Worm (Caenorhabditis elegans): ENCODE results near the gene srxa-9.

Gene srxa-9

ce11 chrX:15773262-15773908 lies 26.6 kb downstream of the srxa-9 start, which contains the start of gene Y7A5A.13 (continued):
- no peak for TF ChIP-seq sptf-2 (GFP tag; optimal IDR thresholded peaks at IDR 0.05)
- no peak for TF ChIP-seq pha-4 (tag; optimal IDR thresholded peaks at IDR 0.05)
- no peak for TF ChIP-seq ccch-3 (GFP tag; optimal IDR thresholded peaks at IDR 0.05)
- peak; percentile 79 for TF ChIP-seq him-1 (tag; optimal IDR thresholded peaks at IDR 0.05)
- peak; percentile 88 for TF ChIP-seq B0261.1 (tag; optimal IDR thresholded peaks at IDR 0.05)
- TF ChIP-seq atf-7 (tag; optimal IDR thresholded peaks at IDR 0.05), result no peak
- no peak for TF ChIP-seq mes-4 (tag; optimal IDR thresholded peaks at IDR 0.05)
- TF ChIP-seq mcd-1 (GFP tag; IDR thresholded peaks at IDR 0.05), result peak; percentile 33; the same call in 1 of the 2 replicates
- TF ChIP-seq F22D6.2 (tag; optimal IDR thresholded peaks at IDR 0.05), result no peak
- no peak for TF ChIP-seq F49E8.2 (tag; optimal IDR thresholded peaks at IDR 0.05; ENCODE audit: insufficient read depth)
- no peak for TF ChIP-seq B0336.3 (GFP tag; IDR thresholded peaks at IDR 0.05)
- no peak for TF ChIP-seq repo-1 (tag; optimal IDR thresholded peaks at IDR 0.05)
- TF ChIP-seq sdz-38 (tag; optimal IDR thresholded peaks at IDR 0.05), result no peak
- TF ChIP-seq K11D2.4 (GFP tag; IDR thresholded peaks at IDR 0.05), result 0 out of 2 replicates have a peak, but pooled peaks have one; percentile 27
- TF ChIP-seq Y53G8AR.9 (GFP tag; conservative IDR thresholded peaks at IDR 0.05), result no peak
- peak; percentile 14 for TF ChIP-seq nhr-80 (tag; optimal IDR thresholded peaks at IDR 0.05)
- peak; percentile 74 for TF ChIP-seq pbrm-1 (GFP tag; IDR thresholded peaks at IDR 0.05)
- TF ChIP-seq ceh-79 (tag; optimal IDR thresholded peaks at IDR 0.05), result no peak
- peak; percentile 58 for TF ChIP-seq nhr-90 (tag; optimal IDR thresholded peaks at IDR 0.05)
- peak; percentile 78 for TF ChIP-seq die-1 (tag; optimal IDR thresholded peaks at IDR 0.05)
- TF ChIP-seq rec-8 (tag; optimal IDR thresholded peaks at IDR 0.05), result peak; percentile 28 to 49
- TF ChIP-seq Y56A3A.18 (GFP tag; IDR thresholded peaks at IDR 0.05), result 0 out of 2 replicates have a peak, but pooled peaks have one; percentile 46
- TF ChIP-seq lsl-1 (GFP tag; optimal IDR thresholded peaks at IDR 0.05), result no peak
- peak; percentile 45; the same call in 1 of the 2 replicates for TF ChIP-seq madf-6 (GFP tag; IDR thresholded peaks at IDR 0.05)
- TF ChIP-seq lsy-27 (tag; optimal IDR thresholded peaks at IDR 0.05; ENCODE audit: borderline replicate concordance, insufficient read depth), result no peak
- TF ChIP-seq hlh-12 (tag; optimal IDR thresholded peaks at IDR 0.05), result no peak
- TF ChIP-seq dpff-1 (tag; optimal IDR thresholded peaks at IDR 0.05), result no peak
- TF ChIP-seq efl-1 (GFP tag; optimal IDR thresholded peaks at IDR 0.05), result no peak
- no peak for TF ChIP-seq ztf-25 (GFP tag; IDR thresholded peaks at IDR 0.05)
- no peak for TF ChIP-seq lir-1 (GFP tag; conservative IDR thresholded peaks at IDR 0.05)
- TF ChIP-seq mxl-1 (tag; optimal IDR thresholded peaks at IDR 0.05), result no peak
- TF ChIP-seq lin-35 (GFP tag; optimal IDR thresholded peaks at IDR 0.05), result peak in 1 of 3 experiments; percentile 31
- TF ChIP-seq F23B12.7 (tag; optimal IDR thresholded peaks at IDR 0.05; ENCODE audit: insufficient read depth), result no peak
- no peak for TF ChIP-seq cebp-1 (GFP tag; IDR thresholded peaks at IDR 0.05)
- TF ChIP-seq cebp-1 (tag; optimal IDR thresholded peaks at IDR 0.05), result peak; percentile 30
- no peak for TF ChIP-seq nhr-120 (GFP tag; IDR thresholded peaks at IDR 0.05)
- TF ChIP-seq Y67H2A.10 (GFP tag; conservative IDR thresholded peaks at IDR 0.05), result no peak
- TF ChIP-seq ztf-6 (GFP tag; IDR thresholded peaks at IDR 0.05), result no peak
- peak; percentile 60 for TF ChIP-seq ZK185.1 (tag; optimal IDR thresholded peaks at IDR 0.05; ENCODE audit: poor library complexity, severe bottlenecking)
- peak; percentile 6 for TF ChIP-seq B0035.1 (tag; optimal IDR thresholded peaks at IDR 0.05)
- TF ChIP-seq tbp1 (GFP tag; optimal IDR thresholded peaks at IDR 0.05), result peak; percentile 90
- peak; percentile 21 for TF ChIP-seq ceh-27 (GFP tag; optimal IDR thresholded peaks at IDR 0.05)
- TF ChIP-seq sea-2 (GFP tag; IDR thresholded peaks at IDR 0.05), result no peak
- TF ChIP-seq ztf-26 (tag; optimal IDR thresholded peaks at IDR 0.05), result peak; percentile 32
- no peak for TF ChIP-seq ceh-91 (GFP tag; IDR thresholded peaks at IDR 0.05)
- no peak for TF ChIP-seq athp-1 (tag; optimal IDR thresholded peaks at IDR 0.05)
- TF ChIP-seq hmg-20 (GFP tag; IDR thresholded peaks at IDR 0.05), result peak; percentile 57; the same call in 1 of the 2 replicates
- no peak for TF ChIP-seq bed-1 (GFP tag; IDR thresholded peaks at IDR 0.05)

All from whole organism, young adult.